Fruit fly (Drosophila melanogaster): ENCODE data around the gene Idgf2.
A peak's percentile ranks its signal among the peaks of the same experiment; 100 is the strongest.

Gene Idgf2

dm6 chr2L:16498100-16498499 lies 51.0 kb downstream of the Idgf2 start (continued):
- TF ChIP-seq CG4730 (GFP tag; IDR thresholded peaks at IDR 0.05) (0 out of 2 replicates have a peak, but pooled peaks have one; percentile 18), Rfx (GFP tag; IDR thresholded peaks at IDR 0.05) (0 out of 2 replicates have a peak, but pooled peaks have one; percentile 13), CG3726 (GFP tag; IDR thresholded peaks at IDR 0.05) (no peak), grau (tag; optimal IDR thresholded peaks at IDR 0.05) (peak; percentile 20), prd (optimal IDR thresholded peaks at IDR 0.05) (no peak), prd (GFP tag; IDR thresholded peaks at IDR 0.05) (peak; percentile 67; the same call in 2 of the 3 replicates), jigr1 (GFP tag; IDR thresholded peaks at IDR 0.05) (no peak), B-H1 (GFP tag; IDR thresholded peaks at IDR 0.05) (0 out of 3 replicates have a peak, but pooled peaks have one; percentile 22), CG8924 (tag; optimal IDR thresholded peaks at IDR 0.05) (peak; percentile 4), CG2678 (tag; optimal IDR thresholded peaks at IDR 0.05) (peak; percentile 33), CG2712 (tag; optimal IDR thresholded peaks at IDR 0.05) (peak; percentile 45), CG4424 (GFP tag; optimal IDR thresholded peaks at IDR 0.05) (peak; percentile 38), CG12391 (tag; optimal IDR thresholded peaks at IDR 0.05) (peak; percentile 25), dmrt99B (tag; optimal IDR thresholded peaks at IDR 0.05) (peak; percentile 60), hkb (optimal IDR thresholded peaks at IDR 0.05) (no peak), hkb (GFP tag; IDR thresholded peaks at IDR 0.05) (peak; percentile 21; the same call in 1 of the 2 replicates), Sox100B (GFP tag; optimal IDR thresholded peaks at IDR 0.05) (peak; percentile 14), slbo (GFP tag; IDR thresholded peaks at IDR 0.05) (peak; percentile 60), vvl (GFP tag; IDR thresholded peaks at IDR 0.05) (peak; percentile 67), gsb (GFP tag; IDR thresholded peaks at IDR 0.05) (0 out of 2 replicates have a peak, but pooled peaks have one; percentile 36), dysf (GFP tag; IDR thresholded peaks at IDR 0.05) (peak; percentile 44; the same call in 1 of the 3 replicates), otp (GFP tag; IDR thresholded peaks at IDR 0.05) (0 out of 3 replicates have a peak, but pooled peaks have one; percentile 27), nerfin-1 (tag; optimal IDR thresholded peaks at IDR 0.05) (no peak), CG10366 (GFP tag; IDR thresholded peaks at IDR 0.05) (peak; percentile 54), Ptx1 (GFP tag; IDR thresholded peaks at IDR 0.05) (0 out of 2 replicates have a peak, but pooled peaks have one; percentile 38), CG34422 (GFP tag; IDR thresholded peaks at IDR 0.05) (0 out of 3 replicates have a peak, but pooled peaks have one; percentile 9), chif (GFP tag; optimal IDR thresholded peaks at IDR 0.05) (peak in 1 of 2 experiments; percentile 17), CG11695 (GFP tag; IDR thresholded peaks at IDR 0.05) (peak; percentile 54; the same call in 1 of the 3 replicates), CG2129 (GFP tag; IDR thresholded peaks at IDR 0.05; ENCODE audit: partially characterized antibody) (no peak), CG9817 (tag; optimal IDR thresholded peaks at IDR 0.05) (peak; percentile 3), NC2β (GFP tag; optimal IDR thresholded peaks at IDR 0.05) (no peak), CG6689 (GFP tag; IDR thresholded peaks at IDR 0.05) (peak; percentile 46; the same call in 1 of the 2 replicates), CG1602 (GFP tag; optimal IDR thresholded peaks at IDR 0.05) (peak; percentile 12), ATbp (GFP tag; optimal IDR thresholded peaks at IDR 0.05) (peak; percentile 0), ken (GFP tag; IDR thresholded peaks at IDR 0.05) (0 out of 3 replicates have a peak, but pooled peaks have one; percentile 37), CG6272 (GFP tag; IDR thresholded peaks at IDR 0.05) (0 out of 2 replicates have a peak, but pooled peaks have one; percentile 27), Hsf (GFP tag; optimal IDR thresholded peaks at IDR 0.05) (peak; percentile 19), phol (tag; optimal IDR thresholded peaks at IDR 0.05) (peak; percentile 34), Med (GFP tag) (peak; percentile 46), pan (optimal IDR thresholded peaks at IDR 0.05) (no peak), pan (GFP tag; optimal IDR thresholded peaks at IDR 0.05 in 1 of 2, IDR thresholded peaks at IDR 0.05 in 1 of 2) (peak in 1 of 2 experiments; percentile 46), CG14050 (GFP tag; IDR thresholded peaks at IDR 0.05) (peak; percentile 29; the same call in 1 of the 3 replicates), ranshi (GFP tag; IDR thresholded peaks at IDR 0.05) (no peak), stc (GFP tag; IDR thresholded peaks at IDR 0.05) (peak; percentile 49; the same call in 1 of the 2 replicates), CG18262 (tag; optimal IDR thresholded peaks at IDR 0.05) (peak; percentile 23), unpg (GFP tag; optimal IDR thresholded peaks at IDR 0.05) (peak; percentile 26), HLH3B (GFP tag; IDR thresholded peaks at IDR 0.05) (peak; percentile 52; the same call in 1 of the 2 replicates), ind (GFP tag; optimal IDR thresholded peaks at IDR 0.05) (peak; percentile 5), Pdp1 (GFP tag; optimal IDR thresholded peaks at IDR 0.05) (peak in 1 of 2 experiments; percentile 19), zfh1 (GFP tag; IDR thresholded peaks at IDR 0.05) (peak; percentile 35; the same call in 1 of the 3 replicates), lilli (GFP tag; optimal IDR thresholded peaks at IDR 0.05) (peak; percentile 7)

All from whole organism, embryonic.